Worm (Caenorhabditis elegans): ENCODE measurements around the gene Y64H9A.2.

DNA sequence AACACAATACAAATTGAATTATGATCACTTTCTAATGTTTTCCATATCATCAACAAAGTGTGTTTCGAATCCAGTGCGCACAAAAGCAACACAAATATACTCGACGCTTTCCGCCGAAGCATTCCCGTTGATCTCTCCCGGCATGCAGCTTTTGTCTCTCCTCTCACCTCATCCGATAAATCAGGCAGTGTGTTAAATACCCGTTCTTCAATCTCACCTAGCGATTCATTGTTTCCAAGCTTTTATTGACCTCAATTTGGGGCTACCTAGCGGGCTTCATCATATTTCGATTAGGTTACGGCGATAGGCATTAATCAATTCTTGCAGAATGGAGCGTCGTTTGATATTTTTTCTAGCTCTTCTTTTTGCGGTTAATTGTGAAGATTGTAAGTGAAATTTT lies 19.5 kb upstream of the Y64H9A.2 start, which contains the start of gene ZC449.1:
- TF ChIP-seq ama-1 (optimal IDR thresholded peaks at IDR 0.05) = no peak
- no peak for TF ChIP-seq hmbx-1 (tag; optimal IDR thresholded peaks at IDR 0.05)
- no peak for TF ChIP-seq flt-1 (GFP tag; IDR thresholded peaks at IDR 0.05)
